Fruit fly (Drosophila melanogaster) whole organism, prepupa: ENCODE data around the gene Afti.

ENCODE experiments used
- CG16779 ChIP-seq: fragments of 200-800 bp; sonication (Bioruptor generic); optimal IDR thresholded peaks from 3 replicates; lab custom pipeline; 2017; ENCODE audit warnings: missing biosample characterization, mild to moderate bottlenecking, missing genetic modification characterization
- CG9139 ChIP-seq: fragments of 200-800 bp; sonication (Bioruptor generic); optimal IDR thresholded peaks from 3 replicates; lab custom pipeline; 2017; ENCODE audit warnings: missing biosample characterization, mild to moderate bottlenecking, missing genetic modification characterization
- Eip75B ChIP-seq: fragments of 200-800 bp; sonication (Bioruptor generic); optimal IDR thresholded peaks from 3 replicates; lab custom pipeline; 2016; ENCODE audit warnings: missing biosample characterization, missing genetic modification characterization
- Gug ChIP-seq: fragments of 200-800 bp; sonication (Bioruptor generic); IDR thresholded peaks from 2 replicates; pipeline ENCODE4 v1.3.6; 2022; ENCODE audit warnings: missing biosample characterization, missing genetic modification characterization
- Met ChIP-seq: fragments of 200-800 bp; sonication (Bioruptor generic); optimal IDR thresholded peaks from 3 replicates; lab custom pipeline; 2016; ENCODE audit warnings: missing biosample characterization, missing genetic modification characterization
- Sox15 ChIP-seq: fragments of 200-800 bp; sonication (Bioruptor generic); optimal IDR thresholded peaks from 3 replicates; lab custom pipeline; 2016; ENCODE audit warnings: missing biosample characterization, missing genetic modification characterization

dm6 chr3R:14297489-14297888 lies 29.0 kb downstream of the Afti start:
- TF ChIP-seq Eip75B (no peak), Sox15 (no peak), CG9139 (GFP tag; lab: Kevin White, UChicago) (no peak), Gug (GFP tag; lab: Robert Waterston, UW) (no peak), CG16779 (no peak), Met (GFP tag; lab: Kevin White, UChicago) (no peak)
